Worm (Caenorhabditis elegans) whole organism, early embryonic: ENCODE measurements around the gene gly-20.

Experiments
- B0310.2 ChIP-seq: sonication (generic microtip); optimal IDR thresholded peaks from 2 replicates; lab custom pipeline; 2016; ENCODE audit warnings: mild to moderate bottlenecking, missing genetic modification characterization, missing compliant biosample characterization
- F13C5.2 ChIP-seq: sonication (generic microtip); optimal IDR thresholded peaks from 2 replicates; lab custom pipeline; 2017; ENCODE audit warnings: mild to moderate bottlenecking, missing genetic modification characterization, inconsistent platforms, missing compliant biosample characterization
- aly-1 ChIP-seq: sonication (generic microtip); optimal IDR thresholded peaks from 2 replicates; lab custom pipeline; 2016; ENCODE audit warnings: missing genetic modification characterization, missing compliant biosample characterization
- ama-1 ChIP-seq: fragments of 150-350 bp; optimal IDR thresholded peaks from 2 replicates; lab custom pipeline; 2014
- ceh-13 ChIP-seq: fragments of 200-800 bp; sonication (Bioruptor generic); optimal IDR thresholded peaks from 2 replicates; lab custom pipeline; 2018; ENCODE audit warnings: mild to moderate bottlenecking, missing genetic modification characterization, missing compliant biosample characterization
- ceh-36 ChIP-seq: sonication (generic microtip); optimal IDR thresholded peaks from 2 replicates; lab custom pipeline; 2016; ENCODE audit warnings: missing genetic modification characterization, inconsistent platforms, missing compliant biosample characterization
- ets-7 ChIP-seq: sonication (generic microtip); optimal IDR thresholded peaks from 2 replicates; lab custom pipeline; 2016; ENCODE audit warnings: missing genotype, missing genetic modification characterization, missing compliant biosample characterization
- flt-1 ChIP-seq: fragments of 200-800 bp; sonication (Bioruptor generic); IDR thresholded peaks from 2 replicates; pipeline ENCODE4 v1.3.6; 2022; ENCODE audit warnings: missing genetic modification characterization, missing compliant biosample characterization
- hmbx-1 ChIP-seq: sonication (generic microtip); optimal IDR thresholded peaks from 2 replicates; lab custom pipeline; 2016; ENCODE audit warnings: mild to moderate bottlenecking, missing genetic modification characterization, missing compliant biosample characterization
- hmg-4 ChIP-seq: fragments of 200-800 bp; sonication (Bioruptor generic); optimal IDR thresholded peaks from 2 replicates; lab custom pipeline; 2018; ENCODE audit warnings: mild to moderate bottlenecking, missing genetic modification characterization, missing compliant biosample characterization
- hnd-1 ChIP-seq: sonication (generic microtip); optimal IDR thresholded peaks from 2 replicates; lab custom pipeline; 2016; ENCODE audit warnings: missing genetic modification characterization, missing compliant biosample characterization
- pes-1 ChIP-seq: fragments of 200-800 bp; sonication (Bioruptor generic); IDR thresholded peaks from 2 replicates; pipeline ENCODE4 v1.3.6; 2022; ENCODE audit warnings: missing genetic modification reagents, missing genetic modification characterization, missing compliant biosample characterization
- scrt-1 ChIP-seq: fragments of 200-800 bp; sonication (Bioruptor generic); IDR thresholded peaks from 2 replicates; pipeline ENCODE4 v1.3.6; 2022; ENCODE audit warnings: missing genetic modification characterization, missing compliant biosample characterization
- sea-1 ChIP-seq: fragments of 200-800 bp; sonication (Bioruptor generic); conservative IDR thresholded peaks from 2 replicates; pipeline ENCODE4 v1.3.6; 2022; ENCODE audit warnings: missing genetic modification characterization, missing compliant biosample characterization
- tbx-11 ChIP-seq: fragments of 200-800 bp; sonication (Bioruptor generic); IDR thresholded peaks from 2 replicates; pipeline ENCODE4 v1.3.6; 2022; ENCODE audit warnings: missing genetic modification characterization, missing compliant biosample characterization
- tbx-37 ChIP-seq: fragments of 200-800 bp; sonication (Bioruptor generic); conservative IDR thresholded peaks from 2 replicates; pipeline ENCODE4 v1.3.6; 2022; ENCODE audit warnings: missing genetic modification reagents, missing genetic modification characterization, missing compliant biosample characterization
- tra-4 ChIP-seq: sonication (generic microtip); optimal IDR thresholded peaks from 2 replicates; lab custom pipeline; 2017; ENCODE audit warnings: missing genetic modification characterization, missing compliant biosample characterization

Gene gly-20

ce11 chrV:11311013-11311472, 28.7 kb downstream of the gly-20 start, which contains the start of gene T03F7.7:
TSS of gene T03F7.7 (plus strand) at chrV:11311422.
- TF ChIP-seq pes-1 (no peak), ets-7 (tag; lab: Kevin White, UChicago) (no peak), sea-1 (no peak), B0310.2 (no peak), hnd-1 (no peak), tbx-37 (GFP tag; lab: Robert Waterston, UW) (no peak), aly-1 (tag; lab: Kevin White, UChicago) (no peak), tbx-11 (GFP tag; lab: Robert Waterston, UW) (no peak), ceh-36 (tag; lab: Kevin White, UChicago) (no peak), F13C5.2 (tag; lab: Kevin White, UChicago) (no peak)

- TF ChIP-seq tbx-37 (GFP tag; lab: Robert Waterston, UW) = no peak
- TF ChIP-seq scrt-1 (GFP tag; lab: Robert Waterston, UW) = no peak
Observed at ce11 chrV:11312904-11313303, 30.5 kb downstream of the gly-20 start.

DNA sequence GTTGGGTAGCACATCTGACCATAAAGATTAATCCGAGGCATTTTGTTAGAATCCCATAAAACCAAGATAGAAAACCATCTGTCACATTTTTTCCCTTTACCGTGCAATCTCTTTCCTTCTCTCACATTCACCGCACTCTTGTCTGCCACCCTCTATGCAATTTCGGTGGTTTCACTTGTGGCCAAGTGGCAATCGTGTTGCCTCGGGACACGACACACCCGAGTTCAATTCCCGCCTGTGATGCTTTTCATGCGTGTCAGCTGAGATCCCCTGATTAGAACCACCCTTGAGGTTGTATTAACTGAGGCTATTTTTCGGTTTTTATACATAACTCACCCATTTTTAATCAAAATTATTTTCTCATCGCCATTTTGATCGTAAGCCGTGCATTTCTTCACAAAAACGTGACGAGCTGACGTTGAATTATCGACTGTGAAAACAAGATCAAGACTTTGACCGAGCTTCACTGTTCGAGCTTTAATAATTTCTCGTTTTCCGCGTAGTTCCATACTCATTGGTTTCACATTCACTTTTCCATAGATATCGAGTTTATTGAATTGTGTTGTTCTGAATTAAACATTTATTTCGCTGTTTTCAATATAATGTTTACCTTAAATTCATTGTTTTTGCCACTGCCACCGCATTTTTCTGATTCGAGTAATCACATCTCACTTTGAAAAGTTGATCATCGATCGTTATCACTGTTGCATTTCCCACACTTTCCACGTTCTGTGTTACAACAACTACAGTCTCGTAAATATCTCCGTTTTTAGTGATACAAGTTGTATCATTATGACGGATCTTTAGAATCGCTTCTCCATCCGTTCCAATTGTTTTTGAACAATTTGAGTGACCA, 31.9 kb downstream of the gly-20 start:
- TF ChIP-seq sea-1 (peak; percentile 100), hmbx-1 (peak; percentile 95), pes-1 (peak; percentile 99), ets-7 (tag; lab: Kevin White, UChicago) (peak; percentile 98), B0310.2 (peak; percentile 99), scrt-1 (GFP tag; lab: Robert Waterston, UW) (peak; percentile 100), tbx-37 (GFP tag; lab: Robert Waterston, UW) (peak; percentile 100), ama-1 (lab: Kevin White, UChicago) (no peak), ceh-13 (peak; percentile 99), ceh-36 (tag; lab: Kevin White, UChicago) (peak; percentile 98), hmg-4 (GFP tag; lab: Kevin White, UChicago) (peak; percentile 100), tra-4 (tag; lab: Kevin White, UChicago) (peak; percentile 98), tbx-11 (GFP tag; lab: Robert Waterston, UW) (peak; percentile 100), aly-1 (tag; lab: Kevin White, UChicago) (peak; percentile 100), F13C5.2 (tag; lab: Kevin White, UChicago) (peak; percentile 99), hnd-1 (peak; percentile 96), flt-1 (GFP tag; lab: Robert Waterston, UW) (peak; percentile 100)

- TF ChIP-seq hmbx-1 (no peak), hnd-1 (no peak), scrt-1 (GFP tag; lab: Robert Waterston, UW) (no peak), B0310.2 (no peak), tbx-11 (GFP tag; lab: Robert Waterston, UW) (no peak), aly-1 (tag; lab: Kevin White, UChicago) (no peak), ceh-13 (no peak), hmg-4 (GFP tag; lab: Kevin White, UChicago) (no peak), ama-1 (lab: Kevin White, UChicago) (no peak), ceh-36 (tag; lab: Kevin White, UChicago) (no peak)
Observed at ce11 chrV:11316801-11317200, 34.4 kb downstream of the gly-20 start, which contains the start of gene cutl-18. TSS of gene cutl-18 (minus strand) at chrV:11316901.

- TF ChIP-seq F13C5.2 (tag; lab: Kevin White, UChicago) (no peak), scrt-1 (GFP tag; lab: Robert Waterston, UW) (no peak), tbx-37 (GFP tag; lab: Robert Waterston, UW) (no peak), ceh-13 (no peak), hmg-4 (GFP tag; lab: Kevin White, UChicago) (no peak), ama-1 (lab: Kevin White, UChicago) (no peak)
Observed at ce11 chrV:11320860-11321259, 38.5 kb downstream of the gly-20 start.

ce11 chrV:11321719-11322118, 39.3 kb downstream of the gly-20 start, which contains the start of gene F47G9.4:
TSS of gene F47G9.4 (minus strand) at chrV:11321816.
- TF ChIP-seq tbx-11 (GFP tag; lab: Robert Waterston, UW) (no peak), hnd-1 (no peak), ama-1 (lab: Kevin White, UChicago) (no peak), ets-7 (tag; lab: Kevin White, UChicago) (no peak), tra-4 (tag; lab: Kevin White, UChicago) (no peak), sea-1 (no peak)

DNA sequence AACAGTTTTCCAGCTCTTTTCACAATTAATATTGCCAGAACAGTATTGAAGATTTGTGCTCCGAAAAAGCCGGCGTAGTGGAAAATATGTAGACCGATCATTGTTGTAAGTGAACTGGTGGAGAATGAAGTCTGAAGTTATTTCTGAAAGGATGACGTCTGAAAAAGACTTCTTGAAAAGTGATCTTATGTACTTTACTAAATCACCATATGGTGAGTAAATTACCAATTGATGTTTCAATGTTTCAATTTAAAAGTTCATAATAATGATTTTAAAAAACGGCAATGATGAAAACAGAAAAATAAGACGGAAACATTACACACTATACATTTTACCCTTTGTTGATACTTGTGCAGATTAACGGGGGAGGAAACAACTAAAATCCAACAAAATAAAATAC, 41.3 kb downstream of the gly-20 start, which contains the start of gene str-141:
Gene str-141 (minus strand): TSS at position 101 of the 400 bp plus-strand sequence.
- TF ChIP-seq F13C5.2 (tag; lab: Kevin White, UChicago) (no peak), hnd-1 (no peak)

ce11 chrV:11326914-11327367, 44.6 kb downstream of the gly-20 start, which contains the start of gene tmed-10:
TSS of gene tmed-10 (minus strand) at chrV:11326964.
- TF ChIP-seq hnd-1 (no peak), tra-4 (tag; lab: Kevin White, UChicago) (no peak), flt-1 (GFP tag; lab: Robert Waterston, UW) (peak; percentile 50; the same call in 1 of the 2 replicates)
